Fruit fly (Drosophila melanogaster) S2 (cell line): Measurements from ENCODE around the gene CG6293.

Experiments
- CG8478 ChIP-seq: fragments of >200 bp; optimal IDR thresholded peaks from 2 replicates; lab custom pipeline; 2018
- CTCF ChIP-seq, 2 experiments: fragments of >200 bp; optimal IDR thresholded peaks; 2 replicates each; lab custom pipeline; 2018

- TF ChIP-seq CG8478 (lab: Kevin White, UChicago) = no peak
- no peak for TF ChIP-seq CTCF (optimal IDR thresholded peaks at IDR 0.05; lab: Kevin White, UChicago)
These were observed 304 bp upstream of the CG6293 start for dm6 chr3R:10311745-10312088.
